Worm (Caenorhabditis elegans) whole organism, L1 larva: ENCODE results near the gene F54D5.7.

Experiments used
- ets-5 ChIP-seq: fragments of 200-800 bp; sonication (Bioruptor generic); IDR thresholded peaks from 2 replicates; pipeline ENCODE4 v1.3.6; 2022; ENCODE audit warnings: missing genetic modification characterization, missing compliant biosample characterization
- fkh-10 ChIP-seq: sonication (generic microtip); optimal IDR thresholded peaks from 2 replicates; lab custom pipeline; 2017; ENCODE audit warnings: missing biosample characterization, missing genetic modification reagents, missing genetic modification characterization
- lin-39 ChIP-seq: fragments of 150-350 bp; optimal IDR thresholded peaks from 2 replicates; lab custom pipeline; 2014; ENCODE audit warnings: missing biosample characterization, missing genetic modification reagents, missing genetic modification characterization
- nhr-12 ChIP-seq: sonication (generic microtip); optimal IDR thresholded peaks from 2 replicates; lab custom pipeline; 2017; ENCODE audit warnings: missing biosample characterization, missing genetic modification characterization
- tbx-2 ChIP-seq: sonication (generic microtip); optimal IDR thresholded peaks from 2 replicates; lab custom pipeline; 2016; ENCODE audit warnings: missing genetic modification characterization, missing compliant biosample characterization

- TF ChIP-seq ets-5 (GFP tag; lab: Robert Waterston, UW) (no peak), fkh-10 (GFP tag; lab: Kevin White, UChicago) (no peak), tbx-2 (tag; lab: Kevin White, UChicago) (no peak), nhr-12 (tag; lab: Kevin White, UChicago) (no peak), lin-39 (tag; lab: Kevin White, UChicago) (no peak)
These were observed 4.9 kb upstream of the F54D5.7 start, which contains the start of gene gtf-2E2 for ce11 chrII:11542385-11542784.
